Worm (Caenorhabditis elegans): ENCODE data around the gene pnk-4.
A peak's percentile ranks its signal among the peaks of the same experiment; 100 is the strongest.

Gene pnk-4

ce11 chrX:5077696-5078343 is 9.8 kb upstream of the pnk-4 start, which contains the start of gene cal-5:
Gene cal-5 (minus strand): TSS chrX:5077961.
- peak; percentile 79 for TF ChIP-seq nhr-85 (tag)
- no peak for TF ChIP-seq lin-35 (GFP tag; optimal IDR thresholded peaks at IDR 0.05)
- TF ChIP-seq elt-3 (tag; optimal IDR thresholded peaks at IDR 0.05), result peak in 5 of 6 experiments; percentile 8 to 71 (median 51)
- peak; percentile 80 for TF ChIP-seq lin-14 (GFP tag; optimal IDR thresholded peaks at IDR 0.05)
- peak in 1 of 2 experiments; percentile 52 for TF ChIP-seq mdl-1 (tag; optimal IDR thresholded peaks at IDR 0.05)
- peak; percentile 44 for TF ChIP-seq snu-23 (GFP tag; optimal IDR thresholded peaks at IDR 0.05)
- TF ChIP-seq mef-2 (tag; optimal IDR thresholded peaks at IDR 0.05), result no peak
- no peak for TF ChIP-seq efl-1 (optimal IDR thresholded peaks at IDR 0.05)
- peak in 1 of 2 experiments; percentile 71 for TF ChIP-seq efl-1 (GFP tag; optimal IDR thresholded peaks at IDR 0.05 in 1 of 2)
- peak in 1 of 2 experiments; percentile 6 for TF ChIP-seq lsy-2 (tag; optimal IDR thresholded peaks at IDR 0.05)
- 0 out of 2 replicates have a peak, but pooled peaks have one; percentile 10 for TF ChIP-seq nhr-19 (GFP tag; conservative IDR thresholded peaks at IDR 0.05)
- peak; percentile 57 for TF ChIP-seq nhr-71 (tag; optimal IDR thresholded peaks at IDR 0.05)
- TF ChIP-seq nhr-28 (tag; optimal IDR thresholded peaks at IDR 0.05), result no peak
- TF ChIP-seq blmp-1 (tag; optimal IDR thresholded peaks at IDR 0.05), result peak; percentile 10
- no peak for TF ChIP-seq unc-130 (tag; optimal IDR thresholded peaks at IDR 0.05)
- TF ChIP-seq tbx-2 (tag; optimal IDR thresholded peaks at IDR 0.05), result peak; percentile 37
- TF ChIP-seq nhr-237 (tag; optimal IDR thresholded peaks at IDR 0.05), result peak; percentile 33
- TF ChIP-seq ztf-4 (tag; optimal IDR thresholded peaks at IDR 0.05), result no peak
- peak; percentile 66 for TF ChIP-seq elt-2 (tag; optimal IDR thresholded peaks at IDR 0.05)
- TF ChIP-seq ets-5 (GFP tag; IDR thresholded peaks at IDR 0.05), result no peak
- TF ChIP-seq nhr-47 (tag; optimal IDR thresholded peaks at IDR 0.05), result peak; percentile 26
- no peak for TF ChIP-seq vab-15 (tag; optimal IDR thresholded peaks at IDR 0.05)
- TF ChIP-seq nhr-90 (tag; optimal IDR thresholded peaks at IDR 0.05; ENCODE audit: poor library complexity), result peak; percentile 50
- TF ChIP-seq grh-1 (GFP tag; IDR thresholded peaks at IDR 0.05), result 0 out of 2 replicates have a peak, but pooled peaks have one; percentile 15
- peak in 1 of 3 experiments; percentile 2 for TF ChIP-seq ceh-82 (tag; optimal IDR thresholded peaks at IDR 0.05)
- TF ChIP-seq nhr-20 (tag; optimal IDR thresholded peaks at IDR 0.05), result peak; percentile 66

ce11 chrX:5079297-5079696 is 8.3 kb upstream of the pnk-4 start:
- no peak for TF ChIP-seq nhr-84 (tag; optimal IDR thresholded peaks at IDR 0.05)
- no peak for TF ChIP-seq ceh-82 (tag; optimal IDR thresholded peaks at IDR 0.05)
- TF ChIP-seq unc-30 (tag; optimal IDR thresholded peaks at IDR 0.05), result no peak
- TF ChIP-seq elt-2 (tag; optimal IDR thresholded peaks at IDR 0.05), result no peak
- TF ChIP-seq ceh-8 (GFP tag; optimal IDR thresholded peaks at IDR 0.05), result no peak
- peak; percentile 33 for TF ChIP-seq tbx-2 (tag; optimal IDR thresholded peaks at IDR 0.05)
- TF ChIP-seq grh-1 (GFP tag; IDR thresholded peaks at IDR 0.05), result peak; percentile 82
- no peak for TF ChIP-seq efl-1 (optimal IDR thresholded peaks at IDR 0.05)
- TF ChIP-seq efl-1 (GFP tag; optimal IDR thresholded peaks at IDR 0.05 in 1 of 2), result no peak
- no peak for TF ChIP-seq dpl-1 (GFP tag; optimal IDR thresholded peaks at IDR 0.05)
- TF ChIP-seq tlp-1 (tag; optimal IDR thresholded peaks at IDR 0.05), result no peak
- no peak for TF ChIP-seq zip-4 (GFP tag; optimal IDR thresholded peaks at IDR 0.05)
- TF ChIP-seq pag-3 (tag; optimal IDR thresholded peaks at IDR 0.05; ENCODE audit: borderline replicate concordance, insufficient read depth), result no peak
- no peak for TF ChIP-seq sox-4 (tag; optimal IDR thresholded peaks at IDR 0.05)
- TF ChIP-seq skn-1 (tag; optimal IDR thresholded peaks at IDR 0.05), result no peak
- TF ChIP-seq dsc-1 (tag; optimal IDR thresholded peaks at IDR 0.05), result no peak
- no peak for TF ChIP-seq nhr-28 (tag; optimal IDR thresholded peaks at IDR 0.05)
- TF ChIP-seq aly-2 (tag; optimal IDR thresholded peaks at IDR 0.05), result no peak
- no peak for TF ChIP-seq nhr-77 (tag; optimal IDR thresholded peaks at IDR 0.05)
- peak; percentile 95 for TF ChIP-seq nhr-85 (tag)
- TF ChIP-seq ztf-4 (tag; optimal IDR thresholded peaks at IDR 0.05), result no peak
- TF ChIP-seq fkh-8 (tag; optimal IDR thresholded peaks at IDR 0.05), result no peak
- TF ChIP-seq F16B12.6 (tag; optimal IDR thresholded peaks at IDR 0.05), result no peak
- TF ChIP-seq hlh-4 (tag; optimal IDR thresholded peaks at IDR 0.05), result no peak
- TF ChIP-seq lin-15B (tag; optimal IDR thresholded peaks at IDR 0.05), result no peak
- TF ChIP-seq hpl-2 (GFP tag; optimal IDR thresholded peaks at IDR 0.05), result no peak
- no peak for TF ChIP-seq nhr-47 (tag; optimal IDR thresholded peaks at IDR 0.05)
- TF ChIP-seq nhr-71 (tag; optimal IDR thresholded peaks at IDR 0.05), result peak; percentile 46
- no peak for TF ChIP-seq snpc-4 (tag; optimal IDR thresholded peaks at IDR 0.05)
- no peak for TF ChIP-seq aha-1 (tag; optimal IDR thresholded peaks at IDR 0.05)
- no peak for TF ChIP-seq mef-2 (tag; optimal IDR thresholded peaks at IDR 0.05)
- TF ChIP-seq C04F5.9 (tag; optimal IDR thresholded peaks at IDR 0.05), result no peak
- TF ChIP-seq nhr-20 (tag; optimal IDR thresholded peaks at IDR 0.05), result peak; percentile 62
- TF ChIP-seq efl-3 (GFP tag; optimal IDR thresholded peaks at IDR 0.05), result no peak
- TF ChIP-seq sptf-1 (tag; optimal IDR thresholded peaks at IDR 0.05), result no peak
- peak; percentile 40 for TF ChIP-seq vab-15 (tag; optimal IDR thresholded peaks at IDR 0.05)
- no peak for TF ChIP-seq ama-1 (optimal IDR thresholded peaks at IDR 0.05)

Measured in whole organism, L1 larva.